Fruit fly (Drosophila melanogaster): ENCODE measurements around the gene Arp5.

Arp5 gene

dm6 chr3R:18220211-18220749 lies 35.0 kb downstream of the Arp5 start, which contains the start of the genes CG7988 and CG7183 (continued):
- TF ChIP-seq fd96Cb (tag; optimal IDR thresholded peaks at IDR 0.05) (peak; percentile 98), z (GFP tag; IDR thresholded peaks at IDR 0.05) (peak; percentile 74; the same call in 1 of the 3 replicates), CG14441 (GFP tag; IDR thresholded peaks at IDR 0.05) (peak; percentile 98), CG4360 (GFP tag; IDR thresholded peaks at IDR 0.05) (peak; percentile 87), Stat92E (GFP tag; optimal IDR thresholded peaks at IDR 0.05) (peak in 1 of 3 experiments; percentile 93), her (GFP tag; optimal IDR thresholded peaks at IDR 0.05) (peak; percentile 82), p53 (GFP tag; optimal IDR thresholded peaks at IDR 0.05) (peak; percentile 70), CG11247 (GFP tag; IDR thresholded peaks at IDR 0.05) (peak; percentile 98), fd102C (GFP tag; optimal IDR thresholded peaks at IDR 0.05) (peak; percentile 95), zf30C (GFP tag; optimal IDR thresholded peaks at IDR 0.05) (peak; percentile 99), CG17829 (tag; optimal IDR thresholded peaks at IDR 0.05) (peak; percentile 99), CTCF (GFP tag; optimal IDR thresholded peaks at IDR 0.05) (peak; percentile 60), ssp (GFP tag; IDR thresholded peaks at IDR 0.05) (peak; percentile 95), ken (GFP tag; IDR thresholded peaks at IDR 0.05) (peak; percentile 96), Ets65A (GFP tag) (peak; percentile 97), CG2712 (tag; optimal IDR thresholded peaks at IDR 0.05) (peak; percentile 99), H2.0 (GFP tag; IDR thresholded peaks at IDR 0.05) (peak; percentile 99), CG10543 (GFP tag; optimal IDR thresholded peaks at IDR 0.05) (peak; percentile 88), klu (GFP tag; IDR thresholded peaks at IDR 0.05) (peak; percentile 97), CG12236 (GFP tag; optimal IDR thresholded peaks at IDR 0.05) (peak; percentile 89), peb (GFP tag; IDR thresholded peaks at IDR 0.05) (peak; percentile 98), CG12299 (tag; optimal IDR thresholded peaks at IDR 0.05) (peak; percentile 97), wdn (GFP tag; IDR thresholded peaks at IDR 0.05) (peak; percentile 96), CG42726 (GFP tag; IDR thresholded peaks at IDR 0.05; ENCODE audit: partially characterized antibody) (no peak), ash1 (GFP tag; optimal IDR thresholded peaks at IDR 0.05) (no peak), sim (GFP tag; IDR thresholded peaks at IDR 0.05) (peak; percentile 97), Taf1 (GFP tag; IDR thresholded peaks at IDR 0.05) (peak; percentile 92), CG17568 (GFP tag; optimal IDR thresholded peaks at IDR 0.05) (no peak), Dp (GFP tag; optimal IDR thresholded peaks at IDR 0.05) (peak; percentile 22), bab2 (GFP tag; optimal IDR thresholded peaks at IDR 0.05) (peak; percentile 98), HLH3B (GFP tag; IDR thresholded peaks at IDR 0.05) (peak; percentile 99), Lim3 (GFP tag; IDR thresholded peaks at IDR 0.05) (peak; percentile 94), rib (GFP tag; IDR thresholded peaks at IDR 0.05) (peak; percentile 97), unpg (GFP tag; optimal IDR thresholded peaks at IDR 0.05) (peak; percentile 99), CG10431 (GFP tag; optimal IDR thresholded peaks at IDR 0.05) (peak; percentile 86), CG17328 (GFP tag; IDR thresholded peaks at IDR 0.05) (peak; percentile 99), tll (GFP tag; optimal IDR thresholded peaks at IDR 0.05) (peak in 1 of 2 experiments; percentile 90), stc (GFP tag; IDR thresholded peaks at IDR 0.05) (peak; percentile 98), bcd (GFP tag; optimal IDR thresholded peaks at IDR 0.05) (peak; percentile 96), Max (GFP tag; optimal IDR thresholded peaks at IDR 0.05) (peak; percentile 96), CG6813 (GFP tag; optimal IDR thresholded peaks at IDR 0.05) (peak; percentile 84), Atf3 (GFP tag; optimal IDR thresholded peaks at IDR 0.05) (peak; percentile 95), CG4404 (GFP tag; IDR thresholded peaks at IDR 0.05) (peak; percentile 98), stwl (tag; optimal IDR thresholded peaks at IDR 0.05) (peak; percentile 86), Dad (GFP tag; optimal IDR thresholded peaks at IDR 0.05) (peak; percentile 92), HmgD (GFP tag; optimal IDR thresholded peaks at IDR 0.05) (peak; percentile 31), CG8944 (GFP tag; optimal IDR thresholded peaks at IDR 0.05) (peak; percentile 92), pan (optimal IDR thresholded peaks at IDR 0.05) (no peak), pan (GFP tag; optimal IDR thresholded peaks at IDR 0.05 in 1 of 2, IDR thresholded peaks at IDR 0.05 in 1 of 2) (peak in 1 of 2 experiments; percentile 99), hbn (GFP tag; IDR thresholded peaks at IDR 0.05; ENCODE audit: partially characterized antibody) (no peak), CG33557 (GFP tag; optimal IDR thresholded peaks at IDR 0.05) (peak; percentile 97)
